Worm (Caenorhabditis elegans) whole organism, L3 larva: ENCODE measurements around the gene spk-1.

Experiments used
- R02D3.7 ChIP-seq: fragments of 150-350 bp; optimal IDR thresholded peaks from 2 replicates; lab custom pipeline; 2014; ENCODE audit warnings: missing biosample characterization, missing genetic modification characterization
- ZK546.5 ChIP-seq: sonication (generic microtip); optimal IDR thresholded peaks from 2 replicates; lab custom pipeline; 2017; ENCODE audit warnings: missing biosample characterization, missing genetic modification characterization
- aly-2 ChIP-seq: fragments of 150-350 bp; optimal IDR thresholded peaks from 2 replicates; lab custom pipeline; 2014; ENCODE audit warnings: missing biosample characterization, missing genetic modification characterization
- ceh-28 ChIP-seq: fragments of 150-350 bp; optimal IDR thresholded peaks from 2 replicates; lab custom pipeline; 2014; ENCODE audit warnings: missing biosample characterization, missing genetic modification reagents, missing genetic modification characterization
- ceh-82 ChIP-seq: fragments of 150-350 bp; optimal IDR thresholded peaks from 2 replicates; lab custom pipeline; 2014; ENCODE audit warnings: missing biosample characterization, missing genetic modification characterization
- ceh-9 ChIP-seq: sonication (generic microtip); optimal IDR thresholded peaks from 2 replicates; lab custom pipeline; 2018; ENCODE audit warnings: missing biosample characterization, missing genetic modification characterization
- daf-12 ChIP-seq: fragments of 150-350 bp; optimal IDR thresholded peaks from 2 replicates; lab custom pipeline; 2014; ENCODE audit warnings: missing biosample characterization, missing genetic modification reagents, missing genetic modification characterization
- egl-5 ChIP-seq: fragments of 150-350 bp; optimal IDR thresholded peaks from 2 replicates; lab custom pipeline; 2017; ENCODE audit warnings: missing biosample characterization, missing genetic modification reagents, missing genetic modification characterization, inconsistent platforms
- elt-1 ChIP-seq: fragments of 150-350 bp; optimal IDR thresholded peaks from 2 replicates; lab custom pipeline; 2014; ENCODE audit warnings: missing biosample characterization, missing genetic modification characterization
- elt-2 ChIP-seq: sonication (generic microtip); optimal IDR thresholded peaks from 2 replicates; lab custom pipeline; 2016; ENCODE audit warnings: missing genetic modification reagents, mild to moderate bottlenecking, missing genetic modification characterization, missing compliant biosample characterization
- elt-3 ChIP-seq, 3 experiments: fragments of 150-350 bp in 1 of 3; sonication (generic microtip) in 2 of 3; optimal IDR thresholded peaks; 2 replicates in 2 of 3; 4 replicates in 1 of 3; lab custom pipeline; 2014 to 2017; ENCODE audit warnings: missing biosample characterization in 3 of 3, missing genetic modification characterization in 3 of 3
- eor-1 ChIP-seq, 2 experiments: fragments of 150-350 bp; optimal IDR thresholded peaks; 2 replicates each; lab custom pipeline; 2014 to 2018; ENCODE audit warnings: missing biosample characterization in 2 of 2, missing genetic modification characterization in 2 of 2
- fkh-2 ChIP-seq: fragments of 150-350 bp; optimal IDR thresholded peaks from 2 replicates; lab custom pipeline; 2014; ENCODE audit warnings: missing biosample characterization, missing genetic modification reagents, missing genetic modification characterization
- hmg-11 ChIP-seq: sonication (generic microtip); optimal IDR thresholded peaks from 2 replicates; lab custom pipeline; 2016; ENCODE audit warnings: missing genetic modification characterization, missing compliant biosample characterization
- jun-1 ChIP-seq: fragments of 150-350 bp; optimal IDR thresholded peaks from 2 replicates; lab custom pipeline; 2014; ENCODE audit warnings: missing biosample characterization, missing genetic modification reagents, missing genetic modification characterization
- lin-15B ChIP-seq: fragments of 150-350 bp; optimal IDR thresholded peaks from 2 replicates; lab custom pipeline; 2014; ENCODE audit warnings: missing biosample characterization, missing genetic modification characterization
- lin-39 ChIP-seq: fragments of 150-350 bp; optimal IDR thresholded peaks from 2 replicates; lab custom pipeline; 2018; ENCODE audit warnings: missing biosample characterization, missing genetic modification reagents, missing genetic modification characterization
- lsy-12 ChIP-seq: sonication (generic microtip); optimal IDR thresholded peaks from 2 replicates; lab custom pipeline; 2016; ENCODE audit warnings: mild to moderate bottlenecking, missing genetic modification characterization, missing compliant biosample characterization
- mdl-1 ChIP-seq: fragments of 150-350 bp; optimal IDR thresholded peaks from 2 replicates; lab custom pipeline; 2014; ENCODE audit warnings: missing biosample characterization, missing genetic modification characterization
- mml-1 ChIP-seq: fragments of 150-350 bp; sonication (generic microtip); optimal IDR thresholded peaks from 3 replicates; lab custom pipeline; 2014; ENCODE audit warnings: missing biosample characterization, missing genetic modification characterization
- nfya-1 ChIP-seq: sonication (generic microtip); optimal IDR thresholded peaks from 2 replicates; lab custom pipeline; 2017; ENCODE audit warnings: missing genetic modification characterization, mild to moderate bottlenecking, missing compliant biosample characterization, antibody characterized with exemption, moderate library complexity; ENCODE audit not compliant: insufficient read depth
- nhr-11 ChIP-seq: fragments of 150-350 bp; optimal IDR thresholded peaks from 2 replicates; lab custom pipeline; 2014; ENCODE audit warnings: missing biosample characterization, missing genetic modification characterization
- nhr-237 ChIP-seq: fragments of 150-350 bp; optimal IDR thresholded peaks from 2 replicates; lab custom pipeline; 2014; ENCODE audit warnings: missing biosample characterization, missing genetic modification characterization
- nhr-25 ChIP-seq: sonication (generic microtip); optimal IDR thresholded peaks from 2 replicates; lab custom pipeline; 2017; ENCODE audit warnings: missing biosample characterization, missing genetic modification characterization
- nhr-28 ChIP-seq: fragments of 150-350 bp; optimal IDR thresholded peaks from 2 replicates; lab custom pipeline; 2014; ENCODE audit warnings: missing biosample characterization, missing genetic modification characterization
- nhr-43 ChIP-seq: sonication (generic microtip); optimal IDR thresholded peaks from 2 replicates; lab custom pipeline; 2016; ENCODE audit warnings: mild to moderate bottlenecking, missing genetic modification characterization, missing compliant biosample characterization; ENCODE audit not compliant: poor library complexity, severe bottlenecking
- nhr-67 ChIP-seq: fragments of 150-350 bp; optimal IDR thresholded peaks from 2 replicates; lab custom pipeline; 2014; ENCODE audit warnings: missing biosample characterization, missing genetic modification characterization
- nhr-76 ChIP-seq: fragments of 150-350 bp; sonication (generic microtip); optimal IDR thresholded peaks from 5 replicates; lab custom pipeline; 2014; ENCODE audit warnings: missing biosample characterization, missing genetic modification characterization
- pha-4 ChIP-seq: fragments of 150-350 bp; optimal IDR thresholded peaks from 2 replicates; lab custom pipeline; 2014; ENCODE audit warnings: missing biosample characterization, missing genetic modification reagents, missing genetic modification characterization
- pqm-1 ChIP-seq: fragments of 150-350 bp; optimal IDR thresholded peaks from 2 replicates; lab custom pipeline; 2017; ENCODE audit warnings: missing biosample characterization, missing genetic modification characterization, inconsistent platforms
- sea-2 ChIP-seq: fragments of 150-350 bp; sonication (generic microtip); optimal IDR thresholded peaks from 4 replicates; lab custom pipeline; 2014; ENCODE audit warnings: missing biosample characterization, missing genetic modification reagents, missing genetic modification characterization
- snpc-4 ChIP-seq: fragments of 150-350 bp; optimal IDR thresholded peaks from 2 replicates; lab custom pipeline; 2014; ENCODE audit warnings: missing biosample characterization, missing genetic modification characterization
- tbx-2 ChIP-seq: sonication (generic microtip); optimal IDR thresholded peaks from 2 replicates; lab custom pipeline; 2016; ENCODE audit warnings: mild to moderate bottlenecking, missing genetic modification characterization, missing compliant biosample characterization
- zag-1 ChIP-seq: fragments of 150-350 bp; optimal IDR thresholded peaks from 2 replicates; lab custom pipeline; 2014; ENCODE audit warnings: missing biosample characterization, missing genetic modification characterization
- ztf-11 ChIP-seq: fragments of 150-350 bp; optimal IDR thresholded peaks from 2 replicates; lab custom pipeline; 2014; ENCODE audit warnings: missing biosample characterization, missing genetic modification characterization
- ztf-4 ChIP-seq: fragments of 150-350 bp; optimal IDR thresholded peaks from 2 replicates; lab custom pipeline; 2014; ENCODE audit warnings: missing biosample characterization, missing genetic modification characterization

Gene spk-1

ce11 chrIII:9482423-9482993, 26.1 kb downstream of the spk-1 start:
- TF ChIP-seq nhr-76 (no peak), tbx-2 (tag; lab: Kevin White, UChicago) (no peak), nhr-25 (peak; percentile 53), pha-4 (peak; percentile 18)

ce11 chrIII:9483716-9484115, 27.3 kb downstream of the spk-1 start:
- TF ChIP-seq fkh-2 (no peak), lin-15B (tag; lab: Kevin White, UChicago) (peak; percentile 57), ztf-4 (tag; lab: Kevin White, UChicago) (no peak), aly-2 (tag; lab: Kevin White, UChicago) (no peak), nfya-1 (tag; lab: Kevin White, UChicago) (peak; percentile 65), nhr-11 (tag; lab: Kevin White, UChicago) (no peak), hmg-11 (tag; lab: Kevin White, UChicago) (no peak), nhr-76 (no peak), pqm-1 (tag; lab: Kevin White, UChicago) (no peak), lsy-12 (no peak), ceh-28 (tag; lab: Kevin White, UChicago) (no peak), elt-2 (tag; lab: Kevin White, UChicago) (no peak), ztf-11 (tag; lab: Kevin White, UChicago) (no peak), egl-5 (tag; lab: Kevin White, UChicago) (no peak), nhr-237 (tag; lab: Kevin White, UChicago) (no peak), daf-12 (tag; lab: Kevin White, UChicago) (no peak), lin-39 (tag; lab: Kevin White, UChicago) (peak; percentile 0), eor-1 (tag; optimal IDR thresholded peaks at IDR 0.05; lab: Kevin White, UChicago) (no peak), nhr-43 (no peak), snpc-4 (tag; lab: Kevin White, UChicago) (no peak), R02D3.7 (tag; lab: Kevin White, UChicago) (no peak), mdl-1 (no peak)

ce11 chrIII:9485373-9485772, 29.0 kb downstream of the spk-1 start, which contains the start of gene bre-3:
Gene bre-3 (minus strand): TSS chrIII:9485473.
- no peak for TF ChIP-seq mml-1 (tag; lab: Kevin White, UChicago)
- TF ChIP-seq lsy-12: no peak
- TF ChIP-seq ceh-82 (tag; lab: Kevin White, UChicago): no peak
- TF ChIP-seq zag-1 (tag; lab: Kevin White, UChicago): no peak
- TF ChIP-seq daf-12 (tag; lab: Kevin White, UChicago): no peak
- TF ChIP-seq ceh-28 (tag; lab: Kevin White, UChicago): no peak
- TF ChIP-seq ztf-11 (tag; lab: Kevin White, UChicago): no peak
- TF ChIP-seq sea-2 (GFP tag; lab: Kevin White, UChicago): no peak
- TF ChIP-seq ZK546.5 (tag; lab: Kevin White, UChicago): no peak
- TF ChIP-seq nhr-28 (tag; lab: Kevin White, UChicago): no peak
- TF ChIP-seq nhr-67 (tag; lab: Kevin White, UChicago): no peak

- TF ChIP-seq ceh-9 (tag; lab: Kevin White, UChicago) (no peak), daf-12 (tag; lab: Kevin White, UChicago) (no peak), nhr-25 (no peak), nhr-28 (tag; lab: Kevin White, UChicago) (no peak), lsy-12 (no peak), nfya-1 (tag; lab: Kevin White, UChicago) (no peak), ceh-28 (tag; lab: Kevin White, UChicago) (peak; percentile 7), jun-1 (tag; lab: Kevin White, UChicago) (peak; percentile 10), elt-2 (tag; lab: Kevin White, UChicago) (peak; percentile 81), pqm-1 (tag; lab: Kevin White, UChicago) (peak; percentile 87), elt-3 (tag; optimal IDR thresholded peaks at IDR 0.05; lab: Kevin White, UChicago) (no peak), elt-1 (no peak), pha-4 (peak; percentile 72), ztf-11 (tag; lab: Kevin White, UChicago) (no peak)
Measured at ce11 chrIII:9487454-9487853, 31.0 kb downstream of the spk-1 start.
